Worm (Caenorhabditis elegans) whole organism, L1 larva: Measurements from ENCODE around the gene srbc-39.

Experiments used
- C16A3.4 ChIP-seq: fragments of 150-350 bp; optimal IDR thresholded peaks from 2 replicates; lab custom pipeline; 2014; ENCODE audit warnings: missing biosample characterization, missing genetic modification characterization
- F16B12.6 ChIP-seq: fragments of 150-350 bp; optimal IDR thresholded peaks from 2 replicates; lab custom pipeline; 2014; ENCODE audit warnings: missing biosample characterization, missing genetic modification characterization
- Y116A8C.19 ChIP-seq: sonication (generic microtip); optimal IDR thresholded peaks from 2 replicates; lab custom pipeline; 2016; ENCODE audit warnings: missing compliant biosample characterization, missing genetic modification characterization, borderline replicate concordance
- aly-2 ChIP-seq: fragments of 150-350 bp; optimal IDR thresholded peaks from 2 replicates; lab custom pipeline; 2014; ENCODE audit warnings: missing biosample characterization, missing genetic modification characterization
- ama-1 ChIP-seq: fragments of 150-350 bp; optimal IDR thresholded peaks from 2 replicates; lab custom pipeline; 2014
- blmp-1 ChIP-seq: fragments of 150-350 bp; optimal IDR thresholded peaks from 2 replicates; lab custom pipeline; 2014; ENCODE audit warnings: missing biosample characterization, missing genetic modification characterization
- ceh-88 ChIP-seq: fragments of 200-800 bp; sonication (Bioruptor generic); IDR thresholded peaks from 2 replicates; pipeline ENCODE4 v1.3.6; 2022; ENCODE audit warnings: missing genetic modification characterization, missing compliant biosample characterization
- ceh-90 ChIP-seq: sonication (generic microtip); optimal IDR thresholded peaks from 2 replicates; lab custom pipeline; 2016; ENCODE audit warnings: missing genetic modification characterization, missing compliant biosample characterization
- dpl-1 ChIP-seq, 3 experiments: fragments of 150-350 bp in 2 of 3; sonication (generic microtip) in 1 of 3; optimal IDR thresholded peaks; 2 replicates each; lab custom pipeline; 2014 to 2017; ENCODE audit warnings: missing biosample characterization in 3 of 3, missing genetic modification characterization in 3 of 3, missing genetic modification reagents in 3 of 3
- efl-1 ChIP-seq, 4 experiments: fragments of 150-350 bp; optimal IDR thresholded peaks in 3 of 4; peaks in 1 of 4; 1 replicate in 1 of 4; 2 replicates in 3 of 4; lab custom pipeline; 2014; ENCODE audit warnings: missing biosample characterization in 2 of 4, missing genetic modification characterization in 2 of 4, missing genetic modification reagents in 2 of 4
- efl-3 ChIP-seq: fragments of 200-800 bp; sonication (Bioruptor generic); optimal IDR thresholded peaks from 2 replicates; lab custom pipeline; 2018; ENCODE audit warnings: mild to moderate bottlenecking, missing genetic modification characterization, missing compliant biosample characterization
- egl-13 ChIP-seq: sonication (generic microtip); optimal IDR thresholded peaks from 2 replicates; lab custom pipeline; 2016; ENCODE audit warnings: missing genotype, missing genetic modification reagents, missing genetic modification characterization, missing compliant biosample characterization
- elt-2 ChIP-seq: sonication (generic microtip); optimal IDR thresholded peaks from 2 replicates; lab custom pipeline; 2016; ENCODE audit warnings: missing genetic modification characterization, mild to moderate bottlenecking, inconsistent platforms, missing compliant biosample characterization, missing genetic modification reagents
- elt-3 ChIP-seq, 6 experiments: fragments of 150-350 bp in 1 of 6; sonication (generic microtip); optimal IDR thresholded peaks; 2 replicates each; lab custom pipeline; 2017 to 2018; ENCODE audit warnings: missing biosample characterization in 6 of 6, missing genetic modification characterization in 6 of 6, inconsistent platforms in 1 of 6
- fkh-10 ChIP-seq: sonication (generic microtip); optimal IDR thresholded peaks from 2 replicates; lab custom pipeline; 2017; ENCODE audit warnings: missing biosample characterization, missing genetic modification reagents, missing genetic modification characterization
- fos-1 ChIP-seq: fragments of 150-350 bp; optimal IDR thresholded peaks from 2 replicates; lab custom pipeline; 2014; ENCODE audit warnings: missing biosample characterization, missing genetic modification characterization
- grh-1 ChIP-seq: fragments of 200-800 bp; sonication (Bioruptor generic); IDR thresholded peaks from 2 replicates; pipeline ENCODE4 v1.3.6; 2022; ENCODE audit warnings: missing genetic modification reagents, missing genetic modification characterization, missing compliant biosample characterization
- hlh-4 ChIP-seq: sonication (generic microtip); optimal IDR thresholded peaks from 2 replicates; lab custom pipeline; 2016; ENCODE audit warnings: mild to moderate bottlenecking, missing genetic modification characterization, missing compliant biosample characterization
- hpl-2 ChIP-seq: fragments of 150-350 bp; optimal IDR thresholded peaks from 2 replicates; lab custom pipeline; 2014; ENCODE audit warnings: missing biosample characterization, missing genetic modification reagents, missing genetic modification characterization
- irx-1 ChIP-seq: sonication (generic microtip); optimal IDR thresholded peaks from 2 replicates; lab custom pipeline; 2016; ENCODE audit warnings: missing genetic modification characterization, missing compliant biosample characterization
- lin-13 ChIP-seq: fragments of 150-350 bp; optimal IDR thresholded peaks from 2 replicates; lab custom pipeline; 2014; ENCODE audit warnings: missing biosample characterization, missing genetic modification reagents, missing genetic modification characterization
- lin-14 ChIP-seq: fragments of 200-800 bp; sonication (Bioruptor generic); optimal IDR thresholded peaks from 2 replicates; lab custom pipeline; 2018; ENCODE audit warnings: mild to moderate bottlenecking, missing genetic modification characterization, moderate library complexity, missing compliant biosample characterization
- lin-15B ChIP-seq: fragments of 150-350 bp; sonication (generic microtip); optimal IDR thresholded peaks from 3 replicates; lab custom pipeline; 2014; ENCODE audit warnings: missing biosample characterization, missing genetic modification characterization
- lin-35 ChIP-seq, 2 experiments: fragments of 150-350 bp; optimal IDR thresholded peaks; 2 replicates each; lab custom pipeline; 2014; ENCODE audit warnings: missing biosample characterization in 2 of 2, missing genetic modification characterization in 2 of 2, missing genetic modification reagents in 2 of 2
- lin-39 ChIP-seq: fragments of 150-350 bp; optimal IDR thresholded peaks from 2 replicates; lab custom pipeline; 2014; ENCODE audit warnings: missing biosample characterization, missing genetic modification reagents, missing genetic modification characterization
- lsy-2 ChIP-seq, 2 experiments: fragments of 150-350 bp; optimal IDR thresholded peaks; 2 replicates each; lab custom pipeline; 2014; ENCODE audit warnings: missing biosample characterization in 2 of 2, missing genetic modification characterization in 2 of 2
- mef-2 ChIP-seq: fragments of 150-350 bp; optimal IDR thresholded peaks from 2 replicates; lab custom pipeline; 2014; ENCODE audit warnings: missing biosample characterization, missing genetic modification characterization
- nhr-47 ChIP-seq: sonication (generic microtip); optimal IDR thresholded peaks from 2 replicates; lab custom pipeline; 2016; ENCODE audit warnings: mild to moderate bottlenecking, missing genetic modification characterization, moderate library complexity, missing compliant biosample characterization
- nhr-76 ChIP-seq: sonication (generic microtip); optimal IDR thresholded peaks from 2 replicates; lab custom pipeline; 2017; ENCODE audit warnings: missing biosample characterization, missing genetic modification characterization
- nhr-84 ChIP-seq: sonication (generic microtip); optimal IDR thresholded peaks from 2 replicates; lab custom pipeline; 2017; ENCODE audit warnings: missing biosample characterization, missing genetic modification characterization
- nhr-85 ChIP-seq: sonication (generic microtip); peaks from one replicate; lab custom pipeline; 2016; ENCODE audit warnings: missing genetic modification characterization, inconsistent platforms, missing compliant biosample characterization
- nhr-90 ChIP-seq: sonication (generic microtip); optimal IDR thresholded peaks from 2 replicates; lab custom pipeline; 2016; ENCODE audit warnings: mild to moderate bottlenecking, missing genetic modification characterization, missing compliant biosample characterization; ENCODE audit not compliant: poor library complexity
- pqm-1 ChIP-seq: sonication (generic microtip); optimal IDR thresholded peaks from 3 replicates; lab custom pipeline; 2017; ENCODE audit warnings: missing biosample characterization, missing genetic modification characterization
- rnt-1 ChIP-seq: sonication (generic microtip); optimal IDR thresholded peaks from 2 replicates; lab custom pipeline; 2016; ENCODE audit warnings: mild to moderate bottlenecking, missing genetic modification characterization, moderate library complexity, missing compliant biosample characterization
- snpc-4 ChIP-seq: fragments of 150-350 bp; optimal IDR thresholded peaks from 2 replicates; lab custom pipeline; 2014; ENCODE audit warnings: missing biosample characterization, missing genetic modification characterization
- snu-23 ChIP-seq: sonication (generic microtip); optimal IDR thresholded peaks from 2 replicates; lab custom pipeline; 2016; ENCODE audit warnings: missing genetic modification characterization, missing compliant biosample characterization
- sox-4 ChIP-seq: sonication (generic microtip); optimal IDR thresholded peaks from 2 replicates; lab custom pipeline; 2016; ENCODE audit warnings: missing genetic modification characterization, missing compliant biosample characterization
- tbx-2 ChIP-seq: sonication (generic microtip); optimal IDR thresholded peaks from 2 replicates; lab custom pipeline; 2016; ENCODE audit warnings: missing genetic modification characterization, missing compliant biosample characterization
- tlp-1 ChIP-seq: fragments of 150-350 bp; optimal IDR thresholded peaks from 2 replicates; lab custom pipeline; 2014; ENCODE audit warnings: missing biosample characterization, missing genetic modification characterization
- unc-130 ChIP-seq: fragments of 150-350 bp; optimal IDR thresholded peaks from 2 replicates; lab custom pipeline; 2017; ENCODE audit warnings: missing biosample characterization, missing genetic modification characterization, inconsistent platforms
- unc-62 ChIP-seq: fragments of 150-350 bp; optimal IDR thresholded peaks from 2 replicates; lab custom pipeline; 2014; ENCODE audit warnings: missing biosample characterization, missing genetic modification reagents, missing genetic modification characterization
- unc-98 ChIP-seq: fragments of 200-800 bp; sonication (Bioruptor generic); IDR thresholded peaks from 2 replicates; pipeline ENCODE4 v1.3.6; 2022; ENCODE audit warnings: missing genetic modification characterization, missing compliant biosample characterization
- xbp-1 ChIP-seq: sonication (generic microtip); optimal IDR thresholded peaks from 2 replicates; lab custom pipeline; 2016; ENCODE audit warnings: missing genetic modification characterization, missing compliant biosample characterization
- zag-1 ChIP-seq: fragments of 150-350 bp; optimal IDR thresholded peaks from 2 replicates; lab custom pipeline; 2014; ENCODE audit warnings: missing biosample characterization, missing genetic modification characterization
- zip-4 ChIP-seq: fragments of 200-800 bp; sonication (Bioruptor generic); optimal IDR thresholded peaks from 2 replicates; lab custom pipeline; 2018; ENCODE audit warnings: mild to moderate bottlenecking, missing genetic modification characterization, moderate library complexity, missing compliant biosample characterization
- ztf-4 ChIP-seq: fragments of 150-350 bp; optimal IDR thresholded peaks from 2 replicates; lab custom pipeline; 2014; ENCODE audit warnings: missing biosample characterization, missing genetic modification characterization

Gene srbc-39

DNA sequence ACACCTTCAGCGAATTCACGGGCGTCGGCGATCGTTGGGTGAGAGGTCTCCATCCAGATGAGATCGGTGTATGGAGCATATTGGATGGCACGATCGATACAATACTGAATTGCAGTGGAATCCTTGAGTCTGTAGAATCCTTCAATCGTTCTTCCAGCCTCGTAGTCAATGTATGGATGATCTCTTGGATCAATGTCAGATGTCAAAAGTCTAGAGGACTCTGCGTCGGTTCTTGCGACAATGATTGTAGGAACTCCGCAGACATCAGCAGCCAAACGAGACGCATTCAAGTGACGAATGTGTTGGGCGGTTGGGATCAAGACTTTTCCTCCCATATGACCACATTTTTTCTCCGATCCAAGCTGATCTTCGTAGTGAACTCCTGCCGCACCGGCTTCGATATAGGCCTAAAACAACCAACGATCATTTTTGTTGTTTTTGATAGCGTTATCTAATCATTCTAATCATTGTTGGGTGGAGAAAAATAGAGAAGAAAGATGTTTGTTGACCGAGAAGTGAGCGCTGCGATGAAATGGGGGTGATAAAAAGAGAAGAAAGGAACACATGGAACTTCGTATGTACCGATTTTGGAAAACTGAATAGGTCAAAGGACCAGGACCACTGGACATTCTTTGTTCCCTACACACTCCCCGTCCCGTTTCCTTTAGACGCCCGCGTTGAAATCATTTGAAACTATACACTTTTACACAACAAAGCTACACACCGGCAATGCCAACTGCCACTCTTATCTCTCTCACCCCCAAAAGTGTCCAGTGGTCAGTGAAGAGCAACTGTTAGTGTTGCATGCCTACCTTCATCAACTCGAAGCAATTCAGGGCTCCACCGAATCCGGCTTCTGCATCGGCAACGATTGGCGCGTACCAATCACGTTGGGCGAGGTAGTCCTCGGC lies 17.9 kb downstream of the srbc-39 start (continued):
- TF ChIP-seq C16A3.4 (tag; lab: Kevin White, UChicago) (no peak), unc-62 (GFP tag; lab: Kevin White, UChicago) (no peak), fos-1 (tag; lab: Kevin White, UChicago) (no peak), nhr-76 (tag; lab: Kevin White, UChicago) (no peak), snu-23 (GFP tag; lab: Kevin White, UChicago) (peak; percentile 22), pqm-1 (tag; lab: Kevin White, UChicago) (no peak), elt-2 (tag; lab: Kevin White, UChicago) (peak; percentile 17), lin-15B (tag; lab: Kevin White, UChicago) (no peak), elt-3 (tag; optimal IDR thresholded peaks at IDR 0.05; lab: Kevin White, UChicago) (peak in 4 of 6 experiments; percentile 14 to 71 (median 27)), tbx-2 (tag; lab: Kevin White, UChicago) (no peak), nhr-84 (tag; lab: Kevin White, UChicago) (peak; percentile 53), ceh-90 (tag; lab: Kevin White, UChicago) (no peak), mef-2 (no peak), snpc-4 (tag; lab: Kevin White, UChicago) (no peak), F16B12.6 (tag; lab: Kevin White, UChicago) (no peak), ceh-88 (peak; percentile 45), hlh-4 (tag; lab: Kevin White, UChicago) (no peak), lin-39 (no peak), fkh-10 (GFP tag; lab: Kevin White, UChicago) (no peak), unc-130 (peak; percentile 10), hpl-2 (no peak), sox-4 (tag; lab: Kevin White, UChicago) (no peak), irx-1 (peak; percentile 2), lin-35 (GFP tag; optimal IDR thresholded peaks at IDR 0.05; lab: Kevin White, UChicago) (no peak), lin-14 (GFP tag; lab: Kevin White, UChicago) (peak; percentile 31), aly-2 (tag; lab: Kevin White, UChicago) (no peak), nhr-90 (tag; lab: Kevin White, UChicago) (peak; percentile 17), lin-13 (GFP tag; lab: Kevin White, UChicago) (no peak), ztf-4 (tag; lab: Kevin White, UChicago) (peak; percentile 21), unc-98 (GFP tag; lab: Robert Waterston, UW) (no peak), zip-4 (no peak)

DNA sequence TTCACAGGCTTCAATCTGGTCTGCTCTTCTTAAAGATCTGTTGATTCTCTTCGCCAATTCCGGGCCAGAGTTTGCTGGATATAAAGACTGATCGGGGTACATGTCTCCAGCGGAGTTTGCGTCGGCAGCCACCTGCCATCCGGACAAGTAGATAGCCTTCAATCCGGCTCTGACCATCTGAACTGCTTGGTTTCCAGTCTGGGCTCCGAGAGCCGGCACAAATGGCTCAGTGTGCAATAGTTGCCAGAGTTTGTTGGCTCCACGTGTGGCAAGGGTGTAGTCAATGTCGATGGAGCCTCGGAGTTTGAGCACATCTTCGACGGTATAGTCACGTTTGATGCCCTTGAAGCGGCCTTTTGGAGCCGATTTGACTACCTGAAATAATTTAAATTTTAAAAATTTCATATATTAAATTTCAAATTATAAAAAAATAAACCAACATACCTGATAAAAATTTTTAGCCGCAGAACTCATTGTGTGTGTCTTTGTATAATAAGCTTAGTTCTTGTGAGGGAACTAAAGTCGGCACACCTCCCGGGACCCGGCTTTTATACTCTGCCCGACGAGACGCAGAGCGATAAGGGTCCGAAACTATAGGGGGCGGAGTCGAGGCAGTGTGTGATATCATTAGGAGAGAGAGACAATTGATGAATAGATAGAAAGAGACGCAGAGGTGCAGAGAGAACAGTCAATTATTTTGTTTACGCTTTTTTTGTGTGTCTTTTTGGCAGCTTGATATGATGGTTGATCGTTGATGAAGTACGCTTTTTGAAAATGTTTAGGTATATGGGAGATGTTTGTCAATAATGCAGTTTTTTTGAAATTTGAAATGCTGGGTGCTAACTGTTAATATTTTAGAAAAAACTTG lies 18.8 kb downstream of the srbc-39 start, which contains the start of the genes icl-1 and srh-2:
Gene icl-1 (minus strand): TSS at position 521 of the 868 bp plus-strand sequence.
Gene srh-2 (plus strand): TSS at position 818 of the 868 bp plus-strand sequence.
- no peak for TF ChIP-seq tlp-1 (tag; lab: Kevin White, UChicago)
- TF ChIP-seq nhr-90 (tag; lab: Kevin White, UChicago): peak; percentile 76
- peak; percentile 67 for TF ChIP-seq ceh-88
- TF ChIP-seq ztf-4 (tag; lab: Kevin White, UChicago): peak; percentile 14
- peak; percentile 82 for TF ChIP-seq snu-23 (GFP tag; lab: Kevin White, UChicago)
- TF ChIP-seq xbp-1: peak; percentile 45
- peak; percentile 67 for TF ChIP-seq elt-2 (tag; lab: Kevin White, UChicago)
- peak; percentile 89 for TF ChIP-seq ama-1 (lab: Kevin White, UChicago)
- no peak for TF ChIP-seq zag-1 (tag; lab: Kevin White, UChicago)
- no peak for TF ChIP-seq aly-2 (tag; lab: Kevin White, UChicago)
- peak; percentile 92 for TF ChIP-seq lin-14 (GFP tag; lab: Kevin White, UChicago)
- TF ChIP-seq C16A3.4 (tag; lab: Kevin White, UChicago): peak; percentile 74
- peak; percentile 40 to 49 for TF ChIP-seq efl-1 (optimal IDR thresholded peaks at IDR 0.05; lab: Kevin White, UChicago)
- TF ChIP-seq efl-1 (GFP tag; optimal IDR thresholded peaks at IDR 0.05 in 1 of 2; lab: Kevin White, UChicago): peak in 1 of 2 experiments; percentile 91
- TF ChIP-seq blmp-1 (tag; lab: Kevin White, UChicago): peak; percentile 17
- no peak for TF ChIP-seq Y116A8C.19
- peak; percentile 46 for TF ChIP-seq lin-39
- no peak for TF ChIP-seq efl-3 (GFP tag; lab: Kevin White, UChicago)
- peak; percentile 73 for TF ChIP-seq tbx-2 (tag; lab: Kevin White, UChicago)
- peak; percentile 92 for TF ChIP-seq nhr-85
- TF ChIP-seq grh-1 (GFP tag; lab: Robert Waterston, UW): no peak
- TF ChIP-seq lsy-2 (tag; optimal IDR thresholded peaks at IDR 0.05; lab: Kevin White, UChicago): peak; percentile 31 to 55
- TF ChIP-seq nhr-47: peak; percentile 59
- peak in 2 of 3 experiments; percentile 19 to 26 for TF ChIP-seq dpl-1 (GFP tag; optimal IDR thresholded peaks at IDR 0.05; lab: Kevin White, UChicago)
- no peak for TF ChIP-seq unc-62 (GFP tag; lab: Kevin White, UChicago)
- TF ChIP-seq nhr-84 (tag; lab: Kevin White, UChicago): no peak
- TF ChIP-seq egl-13 (tag; lab: Kevin White, UChicago): no peak
- TF ChIP-seq rnt-1 (tag; lab: Kevin White, UChicago): peak; percentile 88
